Fruit fly (Drosophila melanogaster) whole organism, adult: Measurements from ENCODE around the gene gukh.
A peak's percentile ranks its signal among the peaks of the same experiment; 100 is the strongest.

Experiments used
- CG14711 ChIP-seq: fragments of 200-800 bp; sonication (Bioruptor generic); optimal IDR thresholded peaks from 2 replicates; lab custom pipeline; 2018; ENCODE audit warnings: missing biosample characterization, mild to moderate bottlenecking, missing genetic modification characterization, moderate library complexity
- CG7101 ChIP-seq: fragments of 200-800 bp; sonication (Bioruptor generic); optimal IDR thresholded peaks from 2 replicates; lab custom pipeline; 2018; ENCODE audit warnings: missing biosample characterization, mild to moderate bottlenecking, missing genetic modification characterization, moderate library complexity
- Crg-1 ChIP-seq: fragments of 200-800 bp; sonication (Bioruptor generic); optimal IDR thresholded peaks from 2 replicates; lab custom pipeline; 2016; ENCODE audit warnings: missing biosample characterization, missing genetic modification characterization
- Mnt ChIP-seq: fragments of 200-800 bp; sonication (Bioruptor generic); optimal IDR thresholded peaks from 2 replicates; lab custom pipeline; 2016; ENCODE audit warnings: missing biosample characterization, mild to moderate bottlenecking, missing genetic modification characterization
- kay ChIP-seq: fragments of 200-800 bp; sonication (Bioruptor generic); peaks from one replicate; lab custom pipeline; 2016; ENCODE audit warnings: missing biosample characterization, missing genetic modification characterization, borderline replicate concordance
- ovo ChIP-seq: fragments of 200-800 bp; sonication (Bioruptor generic); optimal IDR thresholded peaks from 2 replicates; lab custom pipeline; 2016; ENCODE audit warnings: missing biosample characterization, missing genetic modification characterization
- toe ChIP-seq: fragments of 200-800 bp; sonication (Bioruptor generic); optimal IDR thresholded peaks from 2 replicates; lab custom pipeline; 2016; ENCODE audit warnings: missing biosample characterization, missing genetic modification characterization

DNA sequence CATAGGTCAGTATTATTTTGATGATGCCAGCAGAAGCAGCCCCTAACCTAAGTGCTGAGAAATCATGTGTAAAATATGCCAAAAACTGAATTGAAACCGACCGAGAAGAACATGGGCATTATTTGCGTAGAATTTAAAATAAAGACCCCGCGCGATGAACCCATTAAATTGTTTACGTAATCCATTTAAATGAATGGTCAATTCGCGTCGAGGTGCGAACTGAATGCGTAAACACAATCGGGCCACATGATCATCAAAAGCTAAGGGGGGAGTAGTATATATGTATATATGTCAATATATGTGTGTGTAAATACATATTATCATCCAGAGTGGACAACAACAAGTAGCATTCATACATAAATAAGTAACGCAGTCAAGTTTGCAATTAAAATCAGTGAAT, 76.3 kb downstream of the gukh start:
- no peak for TF ChIP-seq ovo (GFP tag; lab: Kevin White, UChicago)
- TF ChIP-seq Mnt (GFP tag; lab: Kevin White, UChicago), result no peak
- no peak for TF ChIP-seq Crg-1 (GFP tag; lab: Kevin White, UChicago)
- TF ChIP-seq toe (GFP tag; lab: Kevin White, UChicago), result no peak
- peak; percentile 25 for TF ChIP-seq kay (GFP tag; lab: Kevin White, UChicago)
- no peak for TF ChIP-seq CG7101 (tag; lab: Kevin White, UChicago)
- no peak for TF ChIP-seq CG14711 (tag; lab: Kevin White, UChicago)
